Worm (Caenorhabditis elegans) whole organism, late embryonic: ENCODE measurements around the gene T17H7.7.

Source experiments
- F13H6.1 ChIP-seq: sonication (generic microtip); optimal IDR thresholded peaks from 2 replicates; lab custom pipeline; 2016; ENCODE audit warnings: missing genetic modification characterization, missing compliant biosample characterization
- K02D7.2 ChIP-seq: sonication (generic microtip); optimal IDR thresholded peaks from 2 replicates; lab custom pipeline; 2017; ENCODE audit warnings: mild to moderate bottlenecking, missing genetic modification characterization, missing compliant biosample characterization
- K09A11.1 ChIP-seq: sonication (generic microtip); optimal IDR thresholded peaks from 2 replicates; lab custom pipeline; 2017; ENCODE audit warnings: antibody characterized with exemption, mild to moderate bottlenecking, missing genetic modification characterization, missing compliant biosample characterization; ENCODE audit not compliant: insufficient read depth
- T23F11.4 ChIP-seq: fragments of 200-800 bp; sonication (Bioruptor generic); optimal IDR thresholded peaks from 2 replicates; lab custom pipeline; 2018; ENCODE audit warnings: mild to moderate bottlenecking, missing genetic modification characterization, missing compliant biosample characterization
- Y22D7AL.16 ChIP-seq: sonication (generic microtip); optimal IDR thresholded peaks from 2 replicates; lab custom pipeline; 2016; ENCODE audit warnings: missing genetic modification characterization, missing compliant biosample characterization
- ahr-1 ChIP-seq: sonication (generic microtip); optimal IDR thresholded peaks from 2 replicates; lab custom pipeline; 2016; ENCODE audit warnings: missing genetic modification characterization, missing compliant biosample characterization
- ceh-14 ChIP-seq: sonication (generic microtip); optimal IDR thresholded peaks from 2 replicates; lab custom pipeline; 2016; ENCODE audit warnings: missing genotype, missing genetic modification characterization, missing compliant biosample characterization
- ceh-19 ChIP-seq: fragments of 200-800 bp; sonication (Bioruptor generic); optimal IDR thresholded peaks from 2 replicates; lab custom pipeline; 2018; ENCODE audit warnings: mild to moderate bottlenecking, missing genetic modification characterization, missing compliant biosample characterization
- ceh-2 ChIP-seq: sonication (generic microtip); optimal IDR thresholded peaks from 2 replicates; lab custom pipeline; 2016; ENCODE audit warnings: missing genotype, missing genetic modification characterization, missing compliant biosample characterization
- ceh-30 ChIP-seq: fragments of 150-350 bp; optimal IDR thresholded peaks from 2 replicates; lab custom pipeline; 2014; ENCODE audit warnings: missing biosample characterization, missing genetic modification characterization
- ceh-31 ChIP-seq: sonication (generic microtip); optimal IDR thresholded peaks from 2 replicates; lab custom pipeline; 2016; ENCODE audit warnings: missing genetic modification characterization, missing compliant biosample characterization
- ceh-34 ChIP-seq: sonication (generic microtip); optimal IDR thresholded peaks from 2 replicates; lab custom pipeline; 2016; ENCODE audit warnings: mild to moderate bottlenecking, missing genetic modification characterization, missing compliant biosample characterization
- ceh-45 ChIP-seq: fragments of 200-800 bp; sonication (Bioruptor generic); IDR thresholded peaks from 2 replicates; pipeline ENCODE4 v1.3.6; 2022; ENCODE audit warnings: missing genetic modification reagents, missing genetic modification characterization, missing compliant biosample characterization
- ceh-48 ChIP-seq: sonication (generic microtip); optimal IDR thresholded peaks from 2 replicates; lab custom pipeline; 2016; ENCODE audit warnings: missing genetic modification characterization, inconsistent platforms, missing compliant biosample characterization
- ceh-9 ChIP-seq: sonication (generic microtip); optimal IDR thresholded peaks from 2 replicates; lab custom pipeline; 2016; ENCODE audit warnings: mild to moderate bottlenecking, missing genetic modification characterization, inconsistent platforms, missing compliant biosample characterization
- dmd-4 ChIP-seq: sonication (generic microtip); optimal IDR thresholded peaks from 2 replicates; lab custom pipeline; 2016; ENCODE audit warnings: borderline replicate concordance, missing genetic modification characterization, missing compliant biosample characterization
- elt-2 ChIP-seq: sonication (generic microtip); optimal IDR thresholded peaks from 2 replicates; lab custom pipeline; 2016; ENCODE audit warnings: missing genetic modification reagents, missing genetic modification characterization, missing compliant biosample characterization
- fkh-6 ChIP-seq: sonication (generic microtip); optimal IDR thresholded peaks from 2 replicates; lab custom pipeline; 2016; ENCODE audit warnings: missing genetic modification characterization, missing compliant biosample characterization
- hlh-30 ChIP-seq: sonication (generic microtip); optimal IDR thresholded peaks from 2 replicates; lab custom pipeline; 2017; ENCODE audit warnings: antibody characterized with exemption, missing genetic modification characterization, missing compliant biosample characterization; ENCODE audit not compliant: insufficient read depth
- hlh-8 ChIP-seq: sonication (generic microtip); optimal IDR thresholded peaks from 2 replicates; lab custom pipeline; 2016; ENCODE audit warnings: missing genotype, missing genetic modification characterization, missing compliant biosample characterization
- madf-2 ChIP-seq: sonication (generic microtip); optimal IDR thresholded peaks from 2 replicates; lab custom pipeline; 2017; ENCODE audit warnings: missing genetic modification characterization, missing compliant biosample characterization
- nfya-1 ChIP-seq: sonication (generic microtip); optimal IDR thresholded peaks from 2 replicates; lab custom pipeline; 2017; ENCODE audit warnings: missing genetic modification characterization, mild to moderate bottlenecking, missing compliant biosample characterization, antibody characterized with exemption, moderate library complexity
- nhr-11 ChIP-seq: fragments of 150-350 bp; optimal IDR thresholded peaks from 2 replicates; lab custom pipeline; 2014; ENCODE audit warnings: missing biosample characterization, missing genetic modification characterization
- nhr-232 ChIP-seq: sonication (generic microtip); optimal IDR thresholded peaks from 2 replicates; lab custom pipeline; 2016; ENCODE audit warnings: missing genetic modification characterization, missing compliant biosample characterization
- npax-4 ChIP-seq: sonication (generic microtip); optimal IDR thresholded peaks from 2 replicates; lab custom pipeline; 2016; ENCODE audit warnings: missing genetic modification characterization, missing compliant biosample characterization
- odd-2 ChIP-seq: sonication (generic microtip); optimal IDR thresholded peaks from 2 replicates; lab custom pipeline; 2017; ENCODE audit warnings: antibody characterized with exemption, mild to moderate bottlenecking, missing genetic modification characterization, missing compliant biosample characterization
- pat-9 ChIP-seq: fragments of 200-800 bp; sonication (Bioruptor generic); optimal IDR thresholded peaks from 2 replicates; lab custom pipeline; 2018; ENCODE audit warnings: mild to moderate bottlenecking, missing genetic modification characterization, moderate library complexity, missing compliant biosample characterization
- pax-1 ChIP-seq: fragments of 150-350 bp; optimal IDR thresholded peaks from 2 replicates; lab custom pipeline; 2014; ENCODE audit warnings: missing biosample characterization, missing genetic modification characterization
- pqm-1 ChIP-seq: sonication (generic microtip); optimal IDR thresholded peaks from 2 replicates; lab custom pipeline; 2016; ENCODE audit warnings: missing genetic modification characterization, missing compliant biosample characterization
- pros-1 ChIP-seq: fragments of 150-350 bp; optimal IDR thresholded peaks from 2 replicates; lab custom pipeline; 2014; ENCODE audit warnings: missing biosample characterization, missing genetic modification reagents, missing genetic modification characterization
- ref-2 ChIP-seq: sonication (generic microtip); optimal IDR thresholded peaks from 2 replicates; lab custom pipeline; 2016; ENCODE audit warnings: missing genetic modification characterization, missing compliant biosample characterization
- rnt-1 ChIP-seq: sonication (generic microtip); optimal IDR thresholded peaks from 2 replicates; lab custom pipeline; 2016; ENCODE audit warnings: missing genetic modification characterization, missing compliant biosample characterization
- sdc-2 ChIP-seq: sonication (generic microtip); optimal IDR thresholded peaks from 2 replicates; lab custom pipeline; 2016; ENCODE audit warnings: missing genotype, missing genetic modification characterization, missing compliant biosample characterization
- sox-2 ChIP-seq: fragments of 200-800 bp; sonication (Bioruptor generic); IDR thresholded peaks from 2 replicates; pipeline ENCODE4 v1.3.6; 2022; ENCODE audit warnings: missing genetic modification reagents, missing genetic modification characterization, missing compliant biosample characterization
- sox-4 ChIP-seq: sonication (generic microtip); optimal IDR thresholded peaks from 2 replicates; lab custom pipeline; 2017; ENCODE audit warnings: mild to moderate bottlenecking, missing genetic modification characterization, inconsistent platforms, missing compliant biosample characterization
- tbx-7 ChIP-seq: sonication (generic microtip); optimal IDR thresholded peaks from 2 replicates; lab custom pipeline; 2016; ENCODE audit warnings: missing genotype, missing genetic modification characterization, missing compliant biosample characterization
- unc-3 ChIP-seq, 2 experiments: fragments of 200-800 bp in 1 of 2; sonication (Bioruptor generic) in 1 of 2; sonication (generic microtip) in 1 of 2; conservative IDR thresholded peaks in 1 of 2; optimal IDR thresholded peaks in 1 of 2; 2 replicates each; pipeline versions ENCODE4 v1.3.6 to Lab custom; 2016 to 2022; ENCODE audit warnings: missing compliant biosample characterization in 2 of 2, missing genetic modification characterization in 2 of 2, missing genetic modification reagents in 1 of 2
- unc-42 ChIP-seq: sonication (generic microtip); optimal IDR thresholded peaks from 2 replicates; lab custom pipeline; 2016; ENCODE audit warnings: missing genotype, missing genetic modification characterization, missing compliant biosample characterization
- unc-86 ChIP-seq: sonication (generic microtip); optimal IDR thresholded peaks from 2 replicates; lab custom pipeline; 2016; ENCODE audit warnings: missing genetic modification characterization, missing compliant biosample characterization
- zip-5 ChIP-seq: sonication (generic microtip); optimal IDR thresholded peaks from 2 replicates; lab custom pipeline; 2016; ENCODE audit warnings: missing genetic modification characterization, missing compliant biosample characterization

Gene T17H7.7

DNA sequence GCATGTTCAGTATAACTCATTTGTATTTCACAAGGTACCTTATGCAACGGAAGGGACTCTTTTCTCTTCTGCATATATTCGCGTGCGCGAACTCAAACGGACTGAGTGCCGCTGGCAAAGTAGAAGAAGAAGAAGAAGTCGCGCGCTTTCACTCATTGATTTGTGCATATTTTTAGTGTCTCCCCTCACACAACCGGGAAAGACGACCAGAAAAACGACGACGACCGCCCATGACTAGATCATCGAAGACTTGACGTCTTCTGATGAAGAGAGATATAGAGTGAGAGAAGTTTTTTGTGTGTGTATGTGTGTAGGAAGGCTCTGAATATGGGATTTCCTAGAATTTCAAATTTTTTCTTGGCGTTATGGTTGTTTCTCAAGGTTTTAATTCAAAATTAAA, 6.5 kb upstream of the T17H7.7 start:
- TF ChIP-seq ceh-48 (peak; percentile 19), ahr-1 (tag; lab: Kevin White, UChicago) (no peak), unc-42 (tag; lab: Kevin White, UChicago) (peak; percentile 44), K09A11.1 (tag; lab: Kevin White, UChicago) (no peak), ceh-31 (tag; lab: Kevin White, UChicago) (peak; percentile 8), ceh-9 (tag; lab: Kevin White, UChicago) (no peak), odd-2 (tag; lab: Kevin White, UChicago) (no peak)

DNA sequence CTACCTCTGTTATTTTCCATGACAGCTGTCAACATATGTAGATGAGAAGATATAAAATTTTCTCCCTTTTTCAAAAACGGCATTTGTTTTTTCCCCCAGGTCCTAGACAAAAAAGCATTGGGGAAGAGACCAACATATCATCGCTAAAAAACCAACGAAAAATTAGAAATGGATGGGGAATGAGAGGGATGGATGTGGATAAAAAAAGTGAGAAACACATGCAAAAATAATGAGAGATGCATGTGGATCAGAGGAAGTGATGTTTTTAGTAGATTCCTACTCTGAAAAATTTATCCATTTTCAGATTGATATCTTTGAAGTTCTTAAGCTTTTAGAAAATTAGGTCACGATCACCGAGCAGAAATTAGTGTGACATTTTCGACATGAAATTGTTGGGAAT, 4.6 kb upstream of the T17H7.7 start:
- TF ChIP-seq ref-2 (tag; lab: Kevin White, UChicago) (no peak), K09A11.1 (tag; lab: Kevin White, UChicago) (no peak), pax-1 (tag; lab: Kevin White, UChicago) (no peak), sox-4 (no peak), hlh-30 (tag; lab: Kevin White, UChicago) (no peak), nfya-1 (tag; lab: Kevin White, UChicago) (no peak), unc-42 (tag; lab: Kevin White, UChicago) (no peak), zip-5 (tag; lab: Kevin White, UChicago) (no peak)

DNA sequence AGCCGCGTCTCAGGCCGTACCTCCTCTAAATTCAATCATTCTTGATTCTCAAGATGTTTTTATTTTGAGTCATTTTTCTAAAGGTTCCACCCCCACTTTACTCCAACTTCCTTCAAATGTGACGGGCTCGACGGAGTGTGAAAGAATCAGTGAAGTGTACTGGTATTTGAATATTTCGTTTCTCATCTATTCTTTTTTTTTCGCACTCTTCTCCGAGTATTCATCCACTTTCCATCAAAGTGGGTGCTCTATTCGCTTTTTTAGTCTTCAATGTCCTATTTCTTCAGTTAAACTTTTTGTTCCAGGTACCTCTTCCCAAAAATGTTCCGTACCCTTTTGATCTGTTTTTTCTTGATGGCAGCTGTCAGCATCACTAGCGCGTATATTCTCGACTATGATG, 3.6 kb upstream of the T17H7.7 start, which contains the start of gene nlp-52:
Gene nlp-52 (plus strand): TSS at position 301 of the 400 bp plus-strand sequence.
- TF ChIP-seq fkh-6, result no peak
- no peak for TF ChIP-seq npax-4 (tag; lab: Kevin White, UChicago)
- no peak for TF ChIP-seq unc-3 (GFP tag; conservative IDR thresholded peaks at IDR 0.05; lab: Robert Waterston, UW)
- TF ChIP-seq unc-3 (tag; optimal IDR thresholded peaks at IDR 0.05; lab: Kevin White, UChicago), result no peak
- TF ChIP-seq pat-9 (tag; lab: Kevin White, UChicago), result no peak
- TF ChIP-seq ceh-14 (tag; lab: Kevin White, UChicago), result no peak
- no peak for TF ChIP-seq unc-86 (tag; lab: Kevin White, UChicago)
- TF ChIP-seq pros-1 (tag; lab: Kevin White, UChicago), result no peak
- no peak for TF ChIP-seq Y22D7AL.16 (tag; lab: Kevin White, UChicago)

- TF ChIP-seq nhr-11 (tag; lab: Kevin White, UChicago) (no peak), F13H6.1 (tag; lab: Kevin White, UChicago) (no peak), madf-2 (tag; lab: Kevin White, UChicago) (no peak), K02D7.2 (tag; lab: Kevin White, UChicago) (no peak), hlh-8 (tag; lab: Kevin White, UChicago) (no peak), ref-2 (tag; lab: Kevin White, UChicago) (no peak), T23F11.4 (GFP tag; lab: Kevin White, UChicago) (no peak)
Measured at ce11 chrIII:759675-760074, 1.8 kb upstream of the T17H7.7 start.

ce11 chrIII:754371-754770, 3.5 kb downstream of the T17H7.7 start:
- TF ChIP-seq ceh-2 (tag; lab: Kevin White, UChicago), result no peak
- TF ChIP-seq pqm-1 (tag; lab: Kevin White, UChicago), result no peak
- TF ChIP-seq pax-1 (tag; lab: Kevin White, UChicago), result no peak
- no peak for TF ChIP-seq sox-2
- no peak for TF ChIP-seq dmd-4 (tag; lab: Kevin White, UChicago)
- TF ChIP-seq tbx-7 (tag; lab: Kevin White, UChicago), result no peak

- TF ChIP-seq rnt-1 (tag; lab: Kevin White, UChicago) (no peak), nhr-232 (no peak), ceh-34 (no peak), madf-2 (tag; lab: Kevin White, UChicago) (no peak), ceh-9 (tag; lab: Kevin White, UChicago) (no peak), pros-1 (tag; lab: Kevin White, UChicago) (no peak), ceh-19 (no peak), elt-2 (no peak), hlh-30 (tag; lab: Kevin White, UChicago) (no peak), ceh-45 (GFP tag; lab: Robert Waterston, UW) (no peak), nfya-1 (tag; lab: Kevin White, UChicago) (no peak), ceh-2 (tag; lab: Kevin White, UChicago) (no peak), sdc-2 (tag; lab: Kevin White, UChicago) (no peak), hlh-8 (tag; lab: Kevin White, UChicago) (no peak), ceh-30 (tag; lab: Kevin White, UChicago) (no peak), odd-2 (tag; lab: Kevin White, UChicago) (no peak)
Measured at ce11 chrIII:752326-752725, 5.6 kb downstream of the T17H7.7 start, which contains the start of gene pat-12. Gene pat-12 (minus strand): TSS chrIII:752426.
